Worm (Caenorhabditis elegans) whole organism, young adult: ENCODE data around the gene aman-1.

Source experiments
- B0035.1 ChIP-seq: sonication (generic microtip); optimal IDR thresholded peaks from 2 replicates; lab custom pipeline; 2016; ENCODE audit warnings: missing genetic modification characterization, mild to moderate bottlenecking, missing compliant biosample characterization, missing genotype, missing genetic modification reagents
- C17E4.6 ChIP-seq: fragments of 200-800 bp; sonication (Bioruptor generic); IDR thresholded peaks from 2 replicates; pipeline ENCODE4 v1.3.6; 2022; ENCODE audit warnings: missing genetic modification reagents, missing genetic modification characterization, missing compliant biosample characterization
- F33H1.4 ChIP-seq: fragments of 200-800 bp; sonication (Bioruptor generic); IDR thresholded peaks from 2 replicates; pipeline ENCODE4 v1.3.6; 2022; ENCODE audit warnings: missing genetic modification reagents, missing genetic modification characterization, missing compliant biosample characterization
- K11D2.4 ChIP-seq: fragments of 200-800 bp; sonication (Bioruptor generic); IDR thresholded peaks from 2 replicates; pipeline ENCODE4 v1.3.6; 2022; ENCODE audit warnings: missing genetic modification reagents, missing genetic modification characterization, missing compliant biosample characterization
- K12H6.12 ChIP-seq: fragments of 200-800 bp; sonication (Bioruptor generic); optimal IDR thresholded peaks from 2 replicates; lab custom pipeline; 2018; ENCODE audit warnings: mild to moderate bottlenecking, missing genetic modification characterization, missing compliant biosample characterization
- atf-7 ChIP-seq: sonication (generic microtip); optimal IDR thresholded peaks from 2 replicates; lab custom pipeline; 2017; ENCODE audit warnings: mild to moderate bottlenecking, missing genetic modification characterization, missing compliant biosample characterization
- athp-1 ChIP-seq: sonication (generic microtip); optimal IDR thresholded peaks from 2 replicates; lab custom pipeline; 2017; ENCODE audit warnings: mild to moderate bottlenecking, missing genetic modification characterization, missing compliant biosample characterization
- bed-2 ChIP-seq: fragments of 200-800 bp; sonication (Bioruptor generic); IDR thresholded peaks from 2 replicates; pipeline ENCODE4 v1.3.6; 2022; ENCODE audit warnings: missing genetic modification reagents, missing genetic modification characterization, missing compliant biosample characterization
- ceh-27 ChIP-seq: fragments of 200-800 bp; sonication (Bioruptor generic); optimal IDR thresholded peaks from 2 replicates; lab custom pipeline; 2018; ENCODE audit warnings: mild to moderate bottlenecking, missing genetic modification characterization, moderate library complexity, missing compliant biosample characterization
- ceh-79 ChIP-seq: sonication (generic microtip); optimal IDR thresholded peaks from 2 replicates; lab custom pipeline; 2017; ENCODE audit warnings: mild to moderate bottlenecking, missing genetic modification characterization, missing compliant biosample characterization
- chd-7 ChIP-seq: sonication (generic microtip); optimal IDR thresholded peaks from 2 replicates; lab custom pipeline; 2016; ENCODE audit warnings: mild to moderate bottlenecking, missing genetic modification characterization, moderate library complexity, missing compliant biosample characterization
- egrh-3 ChIP-seq: fragments of 200-800 bp; sonication (Bioruptor generic); IDR thresholded peaks from 2 replicates; pipeline ENCODE4 v1.3.6; 2022; ENCODE audit warnings: missing genetic modification reagents, missing genetic modification characterization, missing compliant biosample characterization
- ekl-4 ChIP-seq: fragments of 200-800 bp; sonication (Bioruptor generic); IDR thresholded peaks from 2 replicates; pipeline ENCODE4 v1.3.6; 2022; ENCODE audit warnings: missing genetic modification reagents, missing genetic modification characterization, missing compliant biosample characterization
- ets-4 ChIP-seq: fragments of 200-800 bp; sonication (Bioruptor generic); optimal IDR thresholded peaks from 2 replicates; lab custom pipeline; 2018; ENCODE audit warnings: mild to moderate bottlenecking, missing genetic modification characterization, missing compliant biosample characterization
- fkh-3 ChIP-seq: sonication (generic microtip); optimal IDR thresholded peaks from 2 replicates; lab custom pipeline; 2016; ENCODE audit warnings: mild to moderate bottlenecking, missing genetic modification characterization, missing compliant biosample characterization
- him-1 ChIP-seq: sonication (generic microtip); optimal IDR thresholded peaks from 2 replicates; lab custom pipeline; 2016; ENCODE audit warnings: missing genotype, missing genetic modification reagents, missing genetic modification characterization, missing compliant biosample characterization
- hlh-26 ChIP-seq: fragments of 200-800 bp; sonication (Bioruptor generic); conservative IDR thresholded peaks from 2 replicates; pipeline ENCODE4 v1.3.6; 2022; ENCODE audit warnings: missing genetic modification reagents, missing genetic modification characterization, missing compliant biosample characterization
- hmg-20 ChIP-seq: fragments of 200-800 bp; sonication (Bioruptor generic); IDR thresholded peaks from 2 replicates; pipeline ENCODE4 v1.3.6; 2022; ENCODE audit warnings: missing genetic modification reagents, missing genetic modification characterization, missing compliant biosample characterization
- lag-1 ChIP-seq: fragments of 200-800 bp; sonication (Bioruptor generic); IDR thresholded peaks from 2 replicates; pipeline ENCODE4 v1.3.6; 2022; ENCODE audit warnings: missing genetic modification reagents, missing genetic modification characterization, missing compliant biosample characterization
- madf-10 ChIP-seq: sonication (generic microtip); optimal IDR thresholded peaks from 2 replicates; lab custom pipeline; 2016; ENCODE audit warnings: mild to moderate bottlenecking, missing genetic modification characterization, missing compliant biosample characterization
- madf-3 ChIP-seq: fragments of 200-800 bp; sonication (Bioruptor generic); IDR thresholded peaks from 2 replicates; pipeline ENCODE4 v1.3.6; 2022; ENCODE audit warnings: missing genetic modification reagents, missing genetic modification characterization, missing compliant biosample characterization
- pha-4 ChIP-seq: fragments of 150-350 bp; sonication (generic microtip); optimal IDR thresholded peaks from 2 replicates; lab custom pipeline; 2014; ENCODE audit warnings: missing biosample characterization, missing genetic modification reagents, missing genetic modification characterization
- repo-1 ChIP-seq: sonication (generic microtip); optimal IDR thresholded peaks from 2 replicates; lab custom pipeline; 2017; ENCODE audit warnings: mild to moderate bottlenecking, missing genetic modification characterization, missing compliant biosample characterization
- snpc-4 ChIP-seq, 5 experiments: fragments of 150-350 bp in 1 of 5; sonication (generic microtip) in 4 of 5; optimal IDR thresholded peaks; 2 replicates each; lab custom pipeline; 2014 to 2018; ENCODE audit warnings: missing genetic modification characterization in 5 of 5, missing biosample characterization in 3 of 5, antibody characterized with exemption in 2 of 5, mild to moderate bottlenecking in 2 of 5, missing compliant biosample characterization in 2 of 5, missing genotype in 2 of 5, moderate library complexity in 2 of 5, missing genetic modification reagents in 1 of 5
- zfh-2 ChIP-seq: fragments of 200-800 bp; sonication (Bioruptor generic); conservative IDR thresholded peaks from 2 replicates; pipeline ENCODE4 v1.3.6; 2022; ENCODE audit warnings: missing genetic modification reagents, missing genetic modification characterization, missing compliant biosample characterization
- ztf-25 ChIP-seq: fragments of 200-800 bp; sonication (Bioruptor generic); IDR thresholded peaks from 2 replicates; pipeline ENCODE4 v1.3.6; 2022; ENCODE audit warnings: missing genetic modification reagents, missing genetic modification characterization, missing compliant biosample characterization
- ztf-28 ChIP-seq: fragments of 200-800 bp; sonication (Bioruptor generic); IDR thresholded peaks from 2 replicates; pipeline ENCODE4 v1.3.6; 2022; ENCODE audit warnings: missing genetic modification reagents, missing genetic modification characterization, missing compliant biosample characterization
- ztf-3 ChIP-seq: fragments of 200-800 bp; sonication (Bioruptor generic); optimal IDR thresholded peaks from 2 replicates; lab custom pipeline; 2018; ENCODE audit warnings: mild to moderate bottlenecking, missing genetic modification characterization, missing compliant biosample characterization
- ztf-6 ChIP-seq: fragments of 200-800 bp; sonication (Bioruptor generic); IDR thresholded peaks from 2 replicates; pipeline ENCODE4 v1.3.6; 2022; ENCODE audit warnings: missing genetic modification reagents, missing genetic modification characterization, missing compliant biosample characterization

aman-1 gene

DNA sequence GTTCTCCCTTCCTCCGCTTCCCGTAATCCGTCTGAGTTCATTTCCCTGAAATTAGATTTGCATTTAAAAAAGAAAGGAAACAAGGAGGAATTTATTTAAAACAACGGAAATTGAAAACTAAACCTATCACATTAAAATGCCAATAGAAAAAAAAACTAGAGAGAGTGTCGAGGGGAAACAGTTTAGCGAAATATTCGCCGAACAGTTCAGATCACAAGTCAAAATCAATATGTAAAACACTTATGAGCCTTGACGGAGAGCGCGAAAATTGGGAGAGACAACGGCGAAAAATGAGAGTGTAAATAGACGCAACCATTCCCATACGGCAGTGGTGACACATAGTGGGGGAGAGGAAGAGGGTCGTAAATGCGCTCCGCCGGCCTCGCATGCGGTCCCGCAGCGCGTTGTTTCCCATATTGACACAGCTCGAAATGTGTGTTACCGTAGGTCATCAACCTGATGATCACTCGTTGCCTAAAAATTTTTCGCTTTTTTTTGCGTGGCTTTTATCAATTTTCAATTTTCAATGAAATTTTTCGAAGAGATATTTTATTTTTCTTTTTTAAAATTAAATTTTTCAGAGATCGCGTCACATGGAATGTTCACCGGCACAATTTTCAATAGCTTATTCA, 21.1 kb upstream of the aman-1 start, which contains the start of the genes dnj-14 and glit-1 (continued):
- TF ChIP-seq madf-10 (tag; lab: Kevin White, UChicago) (peak; percentile 84), chd-7 (tag; lab: Kevin White, UChicago) (no peak)

DNA sequence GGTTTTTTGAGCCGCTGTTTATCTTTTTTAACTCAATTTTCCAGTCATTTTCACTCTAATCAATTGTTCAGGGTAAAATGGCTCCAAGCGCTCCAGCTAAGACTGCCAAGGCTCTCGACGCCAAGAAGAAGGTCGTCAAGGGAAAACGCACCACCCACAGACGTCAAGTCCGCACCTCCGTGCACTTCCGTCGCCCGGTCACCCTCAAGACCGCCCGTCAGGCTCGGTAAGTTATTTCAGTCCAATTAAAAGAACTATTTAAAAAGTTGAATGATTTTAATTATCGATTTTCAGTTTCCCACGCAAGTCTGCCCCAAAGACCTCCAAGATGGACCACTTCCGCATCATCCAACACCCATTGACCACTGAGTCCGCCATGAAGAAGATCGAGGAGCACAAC, 17.8 kb upstream of the aman-1 start, which contains the start of gene rpl-25.1:
rpl-25.1 (plus strand) TSS at position 72 of the 400 bp plus-strand sequence.
- peak; percentile 78 for TF ChIP-seq zfh-2 (GFP tag; lab: Robert Waterston, UW)
- no peak for TF ChIP-seq ekl-4 (GFP tag; lab: Robert Waterston, UW)
- no peak for TF ChIP-seq bed-2
- TF ChIP-seq hmg-20 (GFP tag; lab: Robert Waterston, UW) = no peak
- TF ChIP-seq, all 124 proteins: peak for 1

ce11 chrX:4718114-4718513, 14.8 kb upstream of the aman-1 start:
- no peak for TF ChIP-seq ztf-6 (GFP tag; lab: Robert Waterston, UW)
- TF ChIP-seq hlh-26 = no peak
- TF ChIP-seq madf-3 (GFP tag; lab: Robert Waterston, UW) = no peak
- TF ChIP-seq lag-1 (GFP tag; lab: Robert Waterston, UW) = no peak
- no peak for TF ChIP-seq B0035.1

DNA sequence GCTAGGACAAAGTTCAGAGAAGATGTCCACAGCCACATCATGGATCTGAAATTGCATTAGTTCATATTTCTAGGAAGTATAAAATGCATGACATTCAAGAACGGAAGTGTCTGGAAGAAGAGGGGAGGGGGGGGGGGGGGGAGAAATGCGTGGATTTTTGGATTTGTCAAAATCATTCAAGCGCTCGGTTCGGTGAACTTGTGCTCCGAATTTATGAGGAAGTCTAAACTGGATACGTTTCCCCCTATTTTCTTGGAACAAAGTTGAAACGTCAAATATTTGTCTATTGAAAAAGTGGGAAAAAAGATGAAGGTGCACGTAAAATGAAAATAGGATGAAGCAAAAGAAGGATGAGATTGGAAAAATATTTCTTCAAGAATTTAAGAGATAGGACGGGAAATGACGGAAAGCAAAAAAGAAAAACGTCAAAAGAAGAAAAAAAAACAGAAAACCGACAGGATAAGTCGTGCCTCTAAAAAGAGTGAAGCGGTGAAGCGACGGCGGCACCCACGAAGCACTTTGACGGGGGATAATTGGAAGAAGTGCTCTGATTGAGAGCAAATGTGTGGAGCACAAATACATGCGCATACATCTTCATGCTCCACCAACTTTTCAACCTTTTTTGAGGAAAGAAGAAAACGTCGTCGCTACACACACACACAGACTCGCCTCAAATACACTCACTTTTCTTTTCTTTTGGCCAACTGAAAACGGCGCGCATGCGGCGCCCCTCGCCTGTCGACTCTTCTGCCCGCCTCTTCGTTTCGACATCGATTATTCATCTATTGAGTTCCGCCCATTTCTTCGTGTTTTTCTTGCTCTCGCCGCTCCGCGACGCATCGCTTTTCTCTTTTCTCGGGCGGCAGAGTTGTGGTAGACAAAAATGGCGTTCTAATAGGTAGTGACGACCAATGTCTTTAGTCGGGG, 12.0 kb upstream of the aman-1 start, which contains the start of gene F55D10.4:
F55D10.4 (minus strand) TSS at position 51 of the 927 bp plus-strand sequence.
- no peak for TF ChIP-seq ztf-6 (GFP tag; lab: Robert Waterston, UW)
- no peak for TF ChIP-seq ztf-28 (GFP tag; lab: Robert Waterston, UW)
- TF ChIP-seq K12H6.12 (tag; lab: Kevin White, UChicago) = peak; percentile 3
- TF ChIP-seq ceh-79 (tag; lab: Kevin White, UChicago) = no peak

- TF ChIP-seq fkh-3 (tag; lab: Kevin White, UChicago) (no peak), ztf-3 (GFP tag; lab: Kevin White, UChicago) (no peak), ztf-25 (GFP tag; lab: Robert Waterston, UW) (no peak), repo-1 (tag; lab: Kevin White, UChicago) (no peak), ceh-27 (GFP tag; lab: Kevin White, UChicago) (no peak), pha-4 (tag; lab: Kevin White, UChicago) (no peak), athp-1 (tag; lab: Kevin White, UChicago) (no peak), K11D2.4 (no peak), ets-4 (GFP tag; lab: Kevin White, UChicago) (no peak), snpc-4 (GFP tag; optimal IDR thresholded peaks at IDR 0.05; lab: Kevin White, UChicago) (no peak), snpc-4 (tag; optimal IDR thresholded peaks at IDR 0.05; lab: Kevin White, UChicago) (no peak), atf-7 (no peak), him-1 (tag; lab: Kevin White, UChicago) (no peak), C17E4.6 (GFP tag; lab: Robert Waterston, UW) (no peak), egrh-3 (GFP tag; lab: Robert Waterston, UW) (no peak), F33H1.4 (GFP tag; lab: Robert Waterston, UW) (no peak)
Observed at ce11 chrX:4727388-4727787, 5.5 kb upstream of the aman-1 start, which contains the start of gene acc-3. TSS of gene acc-3 (minus strand) at chrX:4727488.
